Fruit fly (Drosophila melanogaster) whole organism, pupa: ENCODE data around the gene AOX2.

Experiments used
- CG13204 ChIP-seq: fragments of 200-800 bp; sonication (Bioruptor generic); optimal IDR thresholded peaks from 2 replicates; lab custom pipeline; 2018; ENCODE audit warnings: missing biosample characterization, mild to moderate bottlenecking, missing genetic modification characterization, moderate library complexity
- CG17806 ChIP-seq: fragments of 200-800 bp; sonication (Bioruptor generic); optimal IDR thresholded peaks from 2 replicates; lab custom pipeline; 2018; ENCODE audit warnings: missing biosample characterization, mild to moderate bottlenecking, missing genetic modification characterization, moderate library complexity
- CG4496 ChIP-seq: fragments of 200-800 bp; sonication (Bioruptor generic); IDR thresholded peaks from 3 replicates; pipeline ENCODE4 v1.3.6; 2022; ENCODE audit warnings: missing biosample characterization, missing genetic modification characterization
- Pif1A ChIP-seq: fragments of 200-800 bp; sonication (Bioruptor generic); optimal IDR thresholded peaks from 3 replicates; lab custom pipeline; 2016; ENCODE audit warnings: missing biosample characterization, missing genetic modification characterization

dm6 chr3R:15580719-15581118, 38.5 kb upstream of the AOX2 start:
- no peak for TF ChIP-seq CG17806 (tag; lab: Kevin White, UChicago)
- TF ChIP-seq CG13204 (GFP tag; lab: Kevin White, UChicago) = no peak
- no peak for TF ChIP-seq Pif1A (GFP tag; lab: Kevin White, UChicago)
- no peak for TF ChIP-seq CG4496 (GFP tag; lab: Robert Waterston, UW)
